Fruit fly (Drosophila melanogaster): ENCODE results near the gene CG7369.

The CG7369 gene

DNA sequence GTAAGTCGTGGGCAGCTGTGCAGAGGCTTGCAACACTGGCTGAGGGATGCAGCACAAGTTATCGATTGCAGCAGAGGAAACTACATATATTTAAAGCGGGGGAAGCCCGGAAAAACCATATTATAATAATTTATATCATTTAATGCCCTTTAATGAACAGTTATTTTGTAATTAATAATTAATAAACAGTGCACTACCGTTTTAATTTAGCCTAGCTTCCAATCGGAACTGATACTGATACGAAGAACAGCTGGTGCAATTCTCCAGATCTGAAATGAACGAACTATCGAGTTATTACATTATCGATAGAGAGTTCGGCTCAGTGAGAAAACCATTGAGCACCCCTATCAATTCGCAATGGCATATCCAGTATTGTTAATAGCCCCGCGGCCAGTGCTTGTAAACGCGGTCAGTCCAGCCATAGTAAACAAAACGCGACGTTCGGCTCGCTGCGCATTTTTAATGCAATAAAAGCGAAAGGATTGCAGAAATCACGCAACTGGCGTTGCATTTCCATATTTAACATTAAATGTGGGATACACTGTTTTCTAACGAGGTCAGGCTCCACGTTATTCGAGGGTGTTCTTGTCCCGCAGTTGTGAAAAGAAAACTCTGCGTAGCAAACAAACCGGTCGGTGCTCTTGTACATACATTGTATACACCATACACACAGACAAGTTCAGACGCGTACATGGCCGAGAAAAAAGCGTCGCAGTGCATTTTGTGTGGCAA is at the start of gene CG7369 (continued):
- TF ChIP-seq eve (GFP tag; optimal IDR thresholded peaks at IDR 0.05), result no peak
- TF ChIP-seq Sox100B (GFP tag; optimal IDR thresholded peaks at IDR 0.05), result peak; percentile 81
- peak; percentile 77 for TF ChIP-seq fu2 (GFP tag; optimal IDR thresholded peaks at IDR 0.05)
- peak; percentile 61 for TF ChIP-seq dm (GFP tag; optimal IDR thresholded peaks at IDR 0.05)
- TF ChIP-seq br (optimal IDR thresholded peaks at IDR 0.05), result no peak
- peak; percentile 88 for TF ChIP-seq Blimp-1 (GFP tag; optimal IDR thresholded peaks at IDR 0.05)
- peak in 1 of 2 experiments; percentile 68 for TF ChIP-seq insv (GFP tag; optimal IDR thresholded peaks at IDR 0.05)
- peak; percentile 24; the same call in 1 of the 2 replicates for TF ChIP-seq bbx (GFP tag; IDR thresholded peaks at IDR 0.05; ENCODE audit: partially characterized antibody)
- TF ChIP-seq shn (GFP tag; optimal IDR thresholded peaks at IDR 0.05), result peak; percentile 69
- TF ChIP-seq HLH3B (GFP tag; IDR thresholded peaks at IDR 0.05), result peak; percentile 61; the same call in 1 of the 2 replicates
- peak; percentile 76 for TF ChIP-seq kay (GFP tag; optimal IDR thresholded peaks at IDR 0.05)
- peak; percentile 87 for TF ChIP-seq CG14710 (tag; optimal IDR thresholded peaks at IDR 0.05)
- peak; percentile 82 for TF ChIP-seq CG10147 (GFP tag; optimal IDR thresholded peaks at IDR 0.05)
- TF ChIP-seq sisA (GFP tag; IDR thresholded peaks at IDR 0.05), result peak; percentile 79; the same call in 1 of the 2 replicates
- peak; percentile 77 for TF ChIP-seq CG1647 (GFP tag; optimal IDR thresholded peaks at IDR 0.05)
- TF ChIP-seq Lim3 (GFP tag; IDR thresholded peaks at IDR 0.05), result no peak
- no peak for TF ChIP-seq en (GFP tag; optimal IDR thresholded peaks at IDR 0.05)
- peak; percentile 41 for TF ChIP-seq HLHmδ (GFP tag; optimal IDR thresholded peaks at IDR 0.05)
- TF ChIP-seq stc (GFP tag; IDR thresholded peaks at IDR 0.05), result no peak; the same call in 1 of the 2 replicates
- TF ChIP-seq bigmax (GFP tag; optimal IDR thresholded peaks at IDR 0.05), result no peak
- TF ChIP-seq Taf1 (GFP tag; IDR thresholded peaks at IDR 0.05), result no peak
- peak; percentile 10 for TF ChIP-seq CTCF (GFP tag; optimal IDR thresholded peaks at IDR 0.05)
- TF ChIP-seq Dbx (GFP tag; IDR thresholded peaks at IDR 0.05), result peak; percentile 89
- peak; percentile 66 for TF ChIP-seq CG3065 (GFP tag; optimal IDR thresholded peaks at IDR 0.05)
- TF ChIP-seq dmrt99B (tag; optimal IDR thresholded peaks at IDR 0.05), result peak; percentile 76
- peak; percentile 74 for TF ChIP-seq stwl (tag; optimal IDR thresholded peaks at IDR 0.05)
- peak; percentile 83 for TF ChIP-seq CG32532 (GFP tag; IDR thresholded peaks at IDR 0.05)
- no peak for TF ChIP-seq HmgD (GFP tag; optimal IDR thresholded peaks at IDR 0.05)
- no peak for TF ChIP-seq Tbp (GFP tag; optimal IDR thresholded peaks at IDR 0.05)
- peak; percentile 54 for TF ChIP-seq CG12299 (tag; optimal IDR thresholded peaks at IDR 0.05)
- TF ChIP-seq Myb (GFP tag; optimal IDR thresholded peaks at IDR 0.05), result peak; percentile 62
- peak in 1 of 3 experiments; percentile 71 for TF ChIP-seq lola (GFP tag; optimal IDR thresholded peaks at IDR 0.05)
- peak; percentile 86 for TF ChIP-seq CG2712 (tag; optimal IDR thresholded peaks at IDR 0.05)
- TF ChIP-seq CG6175 (GFP tag; IDR thresholded peaks at IDR 0.05), result 0 out of 3 replicates have a peak, but pooled peaks have one; percentile 36
- peak; percentile 88 for TF ChIP-seq Max (GFP tag; optimal IDR thresholded peaks at IDR 0.05)
- TF ChIP-seq HLH4C (GFP tag; IDR thresholded peaks at IDR 0.05; ENCODE audit: partially characterized antibody), result peak; percentile 73
- 0 out of 2 replicates have a peak, but pooled peaks have one; percentile 34 for TF ChIP-seq Nf-YA (GFP tag; IDR thresholded peaks at IDR 0.05)
- peak; percentile 81 for TF ChIP-seq CG13424 (tag; optimal IDR thresholded peaks at IDR 0.05)
- TF ChIP-seq CG5953 (GFP tag; IDR thresholded peaks at IDR 0.05), result peak; percentile 34; the same call in 1 of the 2 replicates
- TF ChIP-seq sug (tag; optimal IDR thresholded peaks at IDR 0.05), result peak; percentile 88
- peak; percentile 74 for TF ChIP-seq CG13123 (GFP tag; optimal IDR thresholded peaks at IDR 0.05)
- peak; percentile 100 for TF ChIP-seq CG10267 (tag; optimal IDR thresholded peaks at IDR 0.05)
- TF ChIP-seq CG4730 (GFP tag; IDR thresholded peaks at IDR 0.05), result peak; percentile 68
- peak; percentile 89 for TF ChIP-seq tin (GFP tag; optimal IDR thresholded peaks at IDR 0.05)
- TF ChIP-seq crol (GFP tag; IDR thresholded peaks at IDR 0.05), result 0 out of 2 replicates have a peak, but pooled peaks have one; percentile 8
- TF ChIP-seq CG15514 (GFP tag; optimal IDR thresholded peaks at IDR 0.05), result peak; percentile 91
- no peak for TF ChIP-seq CG7745 (tag; optimal IDR thresholded peaks at IDR 0.05)
- peak; percentile 69; the same call in 2 of the 3 replicates for TF ChIP-seq vnd (GFP tag; IDR thresholded peaks at IDR 0.05; ENCODE audit: partially characterized antibody)
- TF ChIP-seq pnt (GFP tag; optimal IDR thresholded peaks at IDR 0.05), result peak; percentile 65
- peak; percentile 70 for TF ChIP-seq D19B (GFP tag; optimal IDR thresholded peaks at IDR 0.05)

Data from whole organism, embryonic.